Worm (Caenorhabditis elegans) whole organism, young adult: ENCODE measurements around the gene sgo-1.

Source experiments
- B0035.1 ChIP-seq: sonication (generic microtip); optimal IDR thresholded peaks from 2 replicates; lab custom pipeline; 2016; ENCODE audit warnings: missing genetic modification characterization, mild to moderate bottlenecking, missing compliant biosample characterization, missing genotype, missing genetic modification reagents
- B0336.3 ChIP-seq: fragments of 200-800 bp; sonication (Bioruptor generic); IDR thresholded peaks from 2 replicates; pipeline ENCODE4 v1.3.6; 2022; ENCODE audit warnings: missing genetic modification characterization, missing compliant biosample characterization
- C17E4.6 ChIP-seq: fragments of 200-800 bp; sonication (Bioruptor generic); IDR thresholded peaks from 2 replicates; pipeline ENCODE4 v1.3.6; 2022; ENCODE audit warnings: missing genetic modification reagents, missing genetic modification characterization, missing compliant biosample characterization
- F22D6.2 ChIP-seq: sonication (generic microtip); optimal IDR thresholded peaks from 2 replicates; lab custom pipeline; 2016; ENCODE audit warnings: mild to moderate bottlenecking, missing genetic modification characterization, missing compliant biosample characterization
- F39B2.1 ChIP-seq: fragments of 200-800 bp; sonication (Bioruptor generic); IDR thresholded peaks from 2 replicates; pipeline ENCODE4 v1.3.6; 2022; ENCODE audit warnings: missing genetic modification reagents, missing genetic modification characterization, missing compliant biosample characterization
- F49E8.2 ChIP-seq: sonication (generic microtip); optimal IDR thresholded peaks from 3 replicates; lab custom pipeline; 2017; ENCODE audit warnings: missing genetic modification characterization, mild to moderate bottlenecking, missing compliant biosample characterization, antibody characterized with exemption, moderate library complexity; ENCODE audit not compliant: insufficient read depth
- F52B5.7 ChIP-seq: sonication (generic microtip); optimal IDR thresholded peaks from 2 replicates; lab custom pipeline; 2016; ENCODE audit warnings: mild to moderate bottlenecking, missing genetic modification characterization, missing compliant biosample characterization
- K11D2.4 ChIP-seq: fragments of 200-800 bp; sonication (Bioruptor generic); IDR thresholded peaks from 2 replicates; pipeline ENCODE4 v1.3.6; 2022; ENCODE audit warnings: missing genetic modification reagents, missing genetic modification characterization, missing compliant biosample characterization
- Y56A3A.18 ChIP-seq: fragments of 200-800 bp; sonication (Bioruptor generic); IDR thresholded peaks from 2 replicates; pipeline ENCODE4 v1.3.6; 2022; ENCODE audit warnings: missing genetic modification reagents, missing genetic modification characterization, missing compliant biosample characterization
- ama-1 ChIP-seq, 3 experiments: fragments of 150-350 bp in 1 of 3; sonication (generic microtip) in 2 of 3; optimal IDR thresholded peaks; 2 replicates each; lab custom pipeline; 2014 to 2018; ENCODE audit warnings: missing biosample characterization in 2 of 3, missing genetic modification characterization in 2 of 3, missing genetic modification reagents in 2 of 3
- aptf-2 ChIP-seq: fragments of 200-800 bp; sonication (Bioruptor generic); conservative IDR thresholded peaks from 2 replicates; pipeline ENCODE4 v1.3.6; 2022; ENCODE audit warnings: missing genetic modification reagents, missing genetic modification characterization, missing compliant biosample characterization
- athp-1 ChIP-seq: sonication (generic microtip); optimal IDR thresholded peaks from 2 replicates; lab custom pipeline; 2017; ENCODE audit warnings: mild to moderate bottlenecking, missing genetic modification characterization, missing compliant biosample characterization
- attf-5 ChIP-seq: fragments of 200-800 bp; sonication (Bioruptor generic); optimal IDR thresholded peaks from 2 replicates; lab custom pipeline; 2018; ENCODE audit warnings: mild to moderate bottlenecking, missing genetic modification characterization, missing compliant biosample characterization
- cebp-1 ChIP-seq, 2 experiments: fragments of 200-800 bp in 1 of 2; sonication (Bioruptor generic) in 1 of 2; sonication (generic microtip) in 1 of 2; IDR thresholded peaks in 1 of 2; optimal IDR thresholded peaks in 1 of 2; 2 replicates each; pipeline versions ENCODE4 v1.3.6 to Lab custom; 2017 to 2022; ENCODE audit warnings: missing compliant biosample characterization in 2 of 2, missing genetic modification characterization in 2 of 2, mild to moderate bottlenecking in 1 of 2, missing genetic modification reagents in 1 of 2, moderate library complexity in 1 of 2
- ceh-100 ChIP-seq: fragments of 200-800 bp; sonication (Bioruptor generic); IDR thresholded peaks from 2 replicates; pipeline ENCODE4 v1.3.6; 2022; ENCODE audit warnings: missing genetic modification reagents, missing genetic modification characterization, missing compliant biosample characterization
- ceh-27 ChIP-seq: fragments of 200-800 bp; sonication (Bioruptor generic); optimal IDR thresholded peaks from 2 replicates; lab custom pipeline; 2018; ENCODE audit warnings: mild to moderate bottlenecking, missing genetic modification characterization, moderate library complexity, missing compliant biosample characterization
- ceh-40 ChIP-seq: fragments of 200-800 bp; sonication (Bioruptor generic); IDR thresholded peaks from 2 replicates; pipeline ENCODE4 v1.3.6; 2022; ENCODE audit warnings: missing genetic modification characterization, missing compliant biosample characterization
- chd-7 ChIP-seq: sonication (generic microtip); optimal IDR thresholded peaks from 2 replicates; lab custom pipeline; 2016; ENCODE audit warnings: mild to moderate bottlenecking, missing genetic modification characterization, moderate library complexity, missing compliant biosample characterization
- dox-1 ChIP-seq: fragments of 200-800 bp; sonication (Bioruptor generic); IDR thresholded peaks from 2 replicates; pipeline ENCODE4 v1.3.6; 2022; ENCODE audit warnings: missing genetic modification reagents, missing genetic modification characterization, missing compliant biosample characterization
- dpff-1 ChIP-seq: sonication (generic microtip); optimal IDR thresholded peaks from 2 replicates; lab custom pipeline; 2017; ENCODE audit warnings: mild to moderate bottlenecking, missing genetic modification characterization, missing compliant biosample characterization
- ekl-4 ChIP-seq: fragments of 200-800 bp; sonication (Bioruptor generic); IDR thresholded peaks from 2 replicates; pipeline ENCODE4 v1.3.6; 2022; ENCODE audit warnings: missing genetic modification reagents, missing genetic modification characterization, missing compliant biosample characterization
- hmg-1.2 ChIP-seq: fragments of 200-800 bp; sonication (Bioruptor generic); IDR thresholded peaks from 2 replicates; pipeline ENCODE4 v1.3.6; 2022; ENCODE audit warnings: missing genetic modification reagents, missing genetic modification characterization, missing compliant biosample characterization
- hmg-20 ChIP-seq: fragments of 200-800 bp; sonication (Bioruptor generic); IDR thresholded peaks from 2 replicates; pipeline ENCODE4 v1.3.6; 2022; ENCODE audit warnings: missing genetic modification reagents, missing genetic modification characterization, missing compliant biosample characterization
- hsf-1 ChIP-seq: fragments of 200-800 bp; sonication (Bioruptor generic); IDR thresholded peaks from 2 replicates; pipeline ENCODE4 v1.3.6; 2022; ENCODE audit warnings: missing genetic modification reagents, missing genetic modification characterization, missing compliant biosample characterization
- let-526 ChIP-seq: fragments of 200-800 bp; sonication (Bioruptor generic); IDR thresholded peaks from 2 replicates; pipeline ENCODE4 v1.3.6; 2022; ENCODE audit warnings: missing genetic modification reagents, missing genetic modification characterization, missing compliant biosample characterization
- let-607 ChIP-seq, 2 experiments: fragments of 200-800 bp in 1 of 2; sonication (Bioruptor generic) in 1 of 2; sonication (generic microtip) in 1 of 2; optimal IDR thresholded peaks; 2 replicates each; lab custom pipeline; 2016 to 2018; ENCODE audit warnings: mild to moderate bottlenecking in 2 of 2, missing compliant biosample characterization in 2 of 2, missing genetic modification characterization in 2 of 2, moderate library complexity in 2 of 2, missing genotype in 1 of 2
- lin-35 ChIP-seq, 3 experiments: fragments of 150-350 bp in 2 of 3; sonication (generic microtip) in 1 of 3; optimal IDR thresholded peaks; 2 replicates each; lab custom pipeline; 2014 to 2018; ENCODE audit warnings: missing biosample characterization in 3 of 3, missing genetic modification characterization in 3 of 3, missing genetic modification reagents in 3 of 3
- lir-1 ChIP-seq: fragments of 200-800 bp; sonication (Bioruptor generic); conservative IDR thresholded peaks from 2 replicates; pipeline ENCODE4 v1.3.6; 2022; ENCODE audit warnings: missing genetic modification reagents, missing genetic modification characterization, missing compliant biosample characterization
- madf-10 ChIP-seq: sonication (generic microtip); optimal IDR thresholded peaks from 2 replicates; lab custom pipeline; 2016; ENCODE audit warnings: mild to moderate bottlenecking, missing genetic modification characterization, missing compliant biosample characterization
- mcd-1 ChIP-seq: fragments of 200-800 bp; sonication (Bioruptor generic); IDR thresholded peaks from 2 replicates; pipeline ENCODE4 v1.3.6; 2022; ENCODE audit warnings: missing genetic modification reagents, missing genetic modification characterization, missing compliant biosample characterization
- mxl-1 ChIP-seq: sonication (generic microtip); optimal IDR thresholded peaks from 2 replicates; lab custom pipeline; 2016; ENCODE audit warnings: missing genetic modification characterization, missing compliant biosample characterization
- nfyb-1 ChIP-seq: fragments of 200-800 bp; sonication (Bioruptor generic); IDR thresholded peaks from 2 replicates; pipeline ENCODE4 v1.3.6; 2022; ENCODE audit warnings: missing genetic modification reagents, missing genetic modification characterization, missing compliant biosample characterization
- nhr-80 ChIP-seq: sonication (generic microtip); optimal IDR thresholded peaks from 2 replicates; lab custom pipeline; 2016; ENCODE audit warnings: missing genetic modification characterization, missing compliant biosample characterization
- nhr-90 ChIP-seq: sonication (generic microtip); optimal IDR thresholded peaks from 2 replicates; lab custom pipeline; 2016; ENCODE audit warnings: missing genotype, mild to moderate bottlenecking, missing genetic modification characterization, missing compliant biosample characterization
- pbrm-1 ChIP-seq: fragments of 200-800 bp; sonication (Bioruptor generic); IDR thresholded peaks from 2 replicates; pipeline ENCODE4 v1.3.6; 2022; ENCODE audit warnings: missing genetic modification reagents, missing genetic modification characterization, missing compliant biosample characterization
- rcor-1 ChIP-seq: fragments of 200-800 bp; sonication (Bioruptor generic); IDR thresholded peaks from 2 replicates; pipeline ENCODE4 v1.3.6; 2022; ENCODE audit warnings: missing genetic modification reagents, missing genetic modification characterization, missing compliant biosample characterization
- snpc-1.1 ChIP-seq: sonication (generic microtip); optimal IDR thresholded peaks from 2 replicates; lab custom pipeline; 2017; ENCODE audit warnings: missing genetic modification characterization, mild to moderate bottlenecking, missing compliant biosample characterization, antibody characterized with exemption, moderate library complexity, missing genotype, missing genetic modification reagents; ENCODE audit not compliant: insufficient read depth
- snpc-1.3 ChIP-seq: sonication (generic microtip); optimal IDR thresholded peaks from 2 replicates; lab custom pipeline; 2017; ENCODE audit warnings: missing genetic modification characterization, mild to moderate bottlenecking, missing compliant biosample characterization, antibody characterized with exemption, moderate library complexity, missing genotype, missing genetic modification reagents; ENCODE audit not compliant: insufficient read depth
- sptf-2 ChIP-seq: fragments of 200-800 bp; sonication (Bioruptor generic); optimal IDR thresholded peaks from 2 replicates; lab custom pipeline; 2018; ENCODE audit warnings: mild to moderate bottlenecking, missing genetic modification characterization, missing compliant biosample characterization
- unc-62 ChIP-seq: fragments of 150-350 bp; optimal IDR thresholded peaks from 2 replicates; lab custom pipeline; 2014; ENCODE audit warnings: missing biosample characterization, missing genetic modification reagents, missing genetic modification characterization
- zfh-2 ChIP-seq: fragments of 200-800 bp; sonication (Bioruptor generic); conservative IDR thresholded peaks from 2 replicates; pipeline ENCODE4 v1.3.6; 2022; ENCODE audit warnings: missing genetic modification reagents, missing genetic modification characterization, missing compliant biosample characterization
- zim-3 ChIP-seq: sonication (generic microtip); optimal IDR thresholded peaks from 2 replicates; lab custom pipeline; 2017; ENCODE audit warnings: mild to moderate bottlenecking, missing genetic modification characterization, moderate library complexity, missing compliant biosample characterization
- ztf-26 ChIP-seq: sonication (generic microtip); optimal IDR thresholded peaks from 2 replicates; lab custom pipeline; 2017; ENCODE audit warnings: missing genetic modification characterization, missing compliant biosample characterization

Gene sgo-1

DNA sequence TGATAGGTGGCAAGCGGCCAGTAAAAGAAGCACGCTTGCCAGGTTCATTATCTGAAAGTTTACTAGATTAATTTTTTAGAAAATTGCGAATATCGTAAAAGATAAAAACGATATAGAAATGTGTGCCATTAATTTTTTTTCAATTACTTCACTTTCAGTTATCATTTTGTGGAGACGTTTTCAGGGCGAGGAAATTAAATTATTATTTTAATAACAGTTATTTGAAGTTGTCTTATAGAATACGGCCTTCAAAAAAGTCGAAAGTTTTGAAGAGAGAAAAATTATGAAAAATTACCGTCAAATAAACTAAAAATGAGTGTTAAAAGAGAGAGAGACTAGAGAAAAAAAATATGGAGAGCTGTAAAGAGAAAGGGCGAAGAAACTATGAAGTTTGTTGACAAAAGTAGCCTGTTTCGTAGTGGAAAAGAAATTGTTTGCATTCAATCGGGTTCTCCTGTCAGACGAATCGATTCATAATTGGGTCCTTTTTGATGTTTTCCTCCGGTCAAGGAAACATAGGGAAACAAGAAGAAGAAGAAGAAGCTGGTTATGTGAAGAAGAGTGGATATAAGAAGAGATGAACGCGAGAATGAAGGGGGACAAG is 38.4 kb upstream of the sgo-1 start, which contains the start of gene erp-44.2:
Gene erp-44.2, minus strand, starts transcription at position 51 of the 604 bp plus-strand sequence.
- TF ChIP-seq ceh-40 (GFP tag; lab: Robert Waterston, UW) (no peak), zim-3 (tag; lab: Kevin White, UChicago) (no peak), hsf-1 (no peak), mxl-1 (tag; lab: Kevin White, UChicago) (no peak), hmg-20 (GFP tag; lab: Robert Waterston, UW) (no peak), hmg-1.2 (no peak), lir-1 (GFP tag; lab: Robert Waterston, UW) (no peak), pbrm-1 (GFP tag; lab: Robert Waterston, UW) (no peak), F39B2.1 (no peak), ceh-100 (no peak), aptf-2 (GFP tag; lab: Robert Waterston, UW) (no peak), chd-7 (tag; lab: Kevin White, UChicago) (no peak), dox-1 (GFP tag; lab: Robert Waterston, UW) (no peak), C17E4.6 (GFP tag; lab: Robert Waterston, UW) (no peak), mcd-1 (GFP tag; lab: Robert Waterston, UW) (no peak), ama-1 (optimal IDR thresholded peaks at IDR 0.05; lab: Kevin White, UChicago) (no peak), ama-1 (GFP tag; optimal IDR thresholded peaks at IDR 0.05; lab: Kevin White, UChicago) (no peak), unc-62 (no peak)

- TF ChIP-seq ceh-27 (GFP tag; lab: Kevin White, UChicago): no peak
- TF ChIP-seq nfyb-1 (GFP tag; lab: Robert Waterston, UW): 0 out of 2 replicates have a peak, but pooled peaks have one; percentile 20
- no peak for TF ChIP-seq K11D2.4 (GFP tag; lab: Robert Waterston, UW)
- no peak for TF ChIP-seq F52B5.7
- TF ChIP-seq B0035.1 (tag; lab: Kevin White, UChicago): no peak
- 0 out of 2 replicates have a peak, but pooled peaks have one; percentile 20 for TF ChIP-seq mcd-1 (GFP tag; lab: Robert Waterston, UW)
- TF ChIP-seq let-607 (tag; optimal IDR thresholded peaks at IDR 0.05; lab: Kevin White, UChicago): peak in 1 of 2 experiments; percentile 4
- TF ChIP-seq zfh-2: no peak
- TF ChIP-seq athp-1 (tag; lab: Kevin White, UChicago): no peak
- TF ChIP-seq F39B2.1: no peak
- TF ChIP-seq attf-5: peak; percentile 19
- TF ChIP-seq madf-10: no peak
- TF ChIP-seq nhr-80 (tag; lab: Kevin White, UChicago): peak; percentile 79
- TF ChIP-seq Y56A3A.18 (GFP tag; lab: Robert Waterston, UW): no peak
- no peak for TF ChIP-seq ceh-100
- no peak for TF ChIP-seq let-526
- no peak for TF ChIP-seq snpc-1.1 (tag; lab: Kevin White, UChicago)
- peak; percentile 22; the same call in 1 of the 2 replicates for TF ChIP-seq cebp-1 (GFP tag; IDR thresholded peaks at IDR 0.05; lab: Robert Waterston, UW)
- peak; percentile 79 for TF ChIP-seq cebp-1 (tag; optimal IDR thresholded peaks at IDR 0.05; lab: Kevin White, UChicago)
- TF ChIP-seq, all 124 proteins: peak for 6
These were observed 33.9 kb upstream of the sgo-1 start, which contains the start of gene mvb-12 for ce11 chrIV:7830151-7830550. TSS of gene mvb-12 (plus strand) at chrIV:7830525.

DNA sequence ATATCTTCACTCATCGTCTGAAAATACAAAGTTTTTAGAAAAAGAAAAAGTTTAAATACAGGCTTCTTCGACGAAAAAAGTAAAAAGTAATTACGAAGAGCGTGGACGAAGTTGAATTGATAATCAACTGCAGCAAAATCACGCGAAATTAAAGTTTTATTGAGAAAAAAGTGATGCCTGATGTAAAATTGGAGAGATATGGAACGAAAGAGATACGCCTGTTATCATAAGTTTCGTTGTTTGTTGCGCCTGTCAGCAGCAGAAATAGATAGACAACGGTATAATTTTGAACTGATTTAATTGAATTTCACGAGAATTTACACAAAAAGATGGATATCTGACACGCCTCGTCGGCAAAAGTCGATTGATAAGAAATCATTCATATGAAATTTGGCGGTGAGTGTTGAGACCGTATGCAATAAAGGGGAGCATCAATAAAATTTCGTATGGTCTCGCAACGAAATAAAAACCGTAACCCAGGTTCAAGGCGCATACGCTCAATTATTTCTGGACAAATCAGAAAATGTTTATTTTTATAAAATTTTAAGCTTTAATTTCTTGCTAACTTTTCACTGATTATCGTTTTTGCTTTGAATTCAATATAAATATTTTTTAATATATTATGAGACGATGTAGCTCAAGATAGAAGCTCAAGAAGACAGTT is 33.1 kb upstream of the sgo-1 start, which contains the start of gene C06A6.4:
Gene C06A6.4, minus strand, starts transcription at position 24 of the 664 bp plus-strand sequence.
- TF ChIP-seq ekl-4 (GFP tag; lab: Robert Waterston, UW): no peak
- no peak for TF ChIP-seq rcor-1 (GFP tag; lab: Robert Waterston, UW)
- TF ChIP-seq B0336.3 (GFP tag; lab: Robert Waterston, UW): no peak
- no peak for TF ChIP-seq nhr-90 (tag; lab: Kevin White, UChicago)
- peak; percentile 52 for TF ChIP-seq F49E8.2 (tag; lab: Kevin White, UChicago)
- TF ChIP-seq lin-35 (GFP tag; optimal IDR thresholded peaks at IDR 0.05; lab: Kevin White, UChicago): no peak
- no peak for TF ChIP-seq ztf-26 (tag; lab: Kevin White, UChicago)
- TF ChIP-seq let-607 (tag; optimal IDR thresholded peaks at IDR 0.05; lab: Kevin White, UChicago): no peak
- TF ChIP-seq snpc-1.3 (tag; lab: Kevin White, UChicago): no peak
- peak; percentile 42; the same call in 1 of the 2 replicates for TF ChIP-seq pbrm-1 (GFP tag; lab: Robert Waterston, UW)
- TF ChIP-seq C17E4.6 (GFP tag; lab: Robert Waterston, UW): no peak
- TF ChIP-seq dpff-1 (tag; lab: Kevin White, UChicago): no peak
- no peak for TF ChIP-seq F22D6.2
- no peak for TF ChIP-seq sptf-2 (GFP tag; lab: Kevin White, UChicago)
